Fruit fly (Drosophila melanogaster) whole organism, embryonic: ENCODE results near the gene CG43168.

Experiments used
- BEAF-32 ChIP-seq: fragments of 200-800 bp; sonication (Bioruptor generic); optimal IDR thresholded peaks from 3 replicates; lab custom pipeline; 2017; ENCODE audit warnings: missing biosample characterization, missing genetic modification characterization, mild to moderate bottlenecking, moderate library complexity, missing genetic modification reagents
- CG11456 ChIP-seq: fragments of 200-800 bp; sonication (Bioruptor generic); IDR thresholded peaks from 3 replicates; pipeline ENCODE4 v1.3.6; 2022; ENCODE audit warnings: missing biosample characterization, missing genetic modification characterization
- CG12219 ChIP-seq: fragments of 200-800 bp; sonication (Bioruptor generic); optimal IDR thresholded peaks from 3 replicates; lab custom pipeline; 2018; ENCODE audit warnings: missing biosample characterization, mild to moderate bottlenecking, missing genetic modification characterization
- CG12236 ChIP-seq: fragments of 200-800 bp; sonication (Bioruptor generic); optimal IDR thresholded peaks from 2 replicates; lab custom pipeline; 2016; ENCODE audit warnings: missing biosample characterization, missing genetic modification characterization
- CG13296 ChIP-seq: fragments of 200-800 bp; sonication (Bioruptor generic); optimal IDR thresholded peaks from 3 replicates; lab custom pipeline; 2018; ENCODE audit warnings: missing biosample characterization, mild to moderate bottlenecking, missing genetic modification characterization
- CG15479 ChIP-seq: fragments of 200-800 bp; sonication (Bioruptor generic); optimal IDR thresholded peaks from 3 replicates; lab custom pipeline; 2019; ENCODE audit warnings: missing biosample characterization, mild to moderate bottlenecking, missing genetic modification characterization, moderate library complexity
- CG1603 ChIP-seq: fragments of 200-800 bp; sonication (Bioruptor generic); optimal IDR thresholded peaks from 2 replicates; lab custom pipeline; 2019; ENCODE audit warnings: missing biosample characterization, mild to moderate bottlenecking, missing genetic modification characterization, moderate library complexity
- CG16779 ChIP-seq: fragments of 200-800 bp; sonication (Bioruptor generic); IDR thresholded peaks from 2 replicates; pipeline ENCODE4 v1.3.6; 2022; ENCODE audit warnings: missing biosample characterization, missing genetic modification characterization
- CG17359 ChIP-seq: fragments of 200-800 bp; sonication (Bioruptor generic); optimal IDR thresholded peaks from 3 replicates; lab custom pipeline; 2018; ENCODE audit warnings: missing biosample characterization, mild to moderate bottlenecking, missing genetic modification characterization, moderate library complexity
- CG17802 ChIP-seq: fragments of 200-800 bp; sonication (Bioruptor generic); optimal IDR thresholded peaks from 2 replicates; lab custom pipeline; 2018; ENCODE audit warnings: missing biosample characterization, mild to moderate bottlenecking, missing genetic modification characterization, moderate library complexity
- CG2116 ChIP-seq: fragments of 200-800 bp; sonication (Bioruptor generic); optimal IDR thresholded peaks from 3 replicates; lab custom pipeline; 2018; ENCODE audit warnings: missing biosample characterization, mild to moderate bottlenecking, missing genetic modification characterization
- CG32772 ChIP-seq: fragments of 200-800 bp; sonication (Bioruptor generic); IDR thresholded peaks from 2 replicates; pipeline ENCODE4 v1.3.6; 2022; ENCODE audit warnings: missing biosample characterization, missing genetic modification characterization
- CG3726 ChIP-seq: fragments of 200-800 bp; sonication (Bioruptor generic); IDR thresholded peaks from 3 replicates; pipeline ENCODE4, ENCODE4 v1.3.6; 2022; ENCODE audit warnings: missing biosample characterization, missing genetic modification characterization
- CG4730 ChIP-seq: fragments of 200-800 bp; sonication (Bioruptor generic); IDR thresholded peaks from 2 replicates; pipeline ENCODE4 v1.3.6; 2022; ENCODE audit warnings: missing biosample characterization, missing genetic modification characterization
- CG9932 ChIP-seq: fragments of 200-800 bp; sonication (Bioruptor generic); IDR thresholded peaks from 2 replicates; pipeline ENCODE4 v1.3.6; 2022; ENCODE audit warnings: missing biosample characterization, missing genetic modification characterization
- Dref ChIP-seq: fragments of 200-800 bp; sonication (Bioruptor generic); IDR thresholded peaks from 2 replicates; pipeline ENCODE4 v1.3.6; 2022; ENCODE audit warnings: missing biosample characterization, missing genetic modification characterization
- Fer3 ChIP-seq: fragments of 200-800 bp; sonication (Bioruptor generic); optimal IDR thresholded peaks from 2 replicates; lab custom pipeline; 2018; ENCODE audit warnings: missing biosample characterization, mild to moderate bottlenecking, missing genetic modification characterization, moderate library complexity
- Gug ChIP-seq: fragments of 200-800 bp; sonication (Bioruptor generic); IDR thresholded peaks from 4 replicates; pipeline ENCODE4 v1.3.6; 2022; ENCODE audit warnings: missing biosample characterization, missing genetic modification characterization
- Lpt ChIP-seq: fragments of >200 bp; optimal IDR thresholded peaks from 2 replicates; lab custom pipeline; 2018; ENCODE audit warnings: missing biosample characterization, missing genetic modification characterization
- Ravus ChIP-seq: fragments of 200-800 bp; sonication (Bioruptor generic); IDR thresholded peaks from 2 replicates; pipeline ENCODE4 v1.3.6; 2022; ENCODE audit warnings: missing biosample characterization, missing genetic modification characterization
- Side ChIP-seq: fragments of 200-800 bp; sonication (Bioruptor generic); optimal IDR thresholded peaks from 2 replicates; lab custom pipeline; 2016; ENCODE audit warnings: missing biosample characterization, missing genetic modification characterization
- Sry-δ ChIP-seq: fragments of 200-800 bp; sonication (Bioruptor generic); optimal IDR thresholded peaks from 2 replicates; lab custom pipeline; 2016; ENCODE audit warnings: missing biosample characterization, missing genetic modification characterization
- ap ChIP-seq: fragments of 200-800 bp; sonication (Bioruptor generic); IDR thresholded peaks from 2 replicates; pipeline ENCODE4 v1.3.6; 2022; ENCODE audit warnings: missing biosample characterization, missing genetic modification characterization
- bsh ChIP-seq, 2 experiments: fragments of 200-800 bp; sonication (Bioruptor generic); optimal IDR thresholded peaks; 2 replicates each; lab custom pipeline; 2017 to 2018; ENCODE audit warnings: mild to moderate bottlenecking in 2 of 2, missing biosample characterization in 2 of 2, missing genetic modification characterization in 2 of 2, moderate library complexity in 1 of 2
- btn ChIP-seq: fragments of 200-800 bp; sonication (Bioruptor generic); optimal IDR thresholded peaks from 2 replicates; lab custom pipeline; 2016; ENCODE audit warnings: missing biosample characterization, missing genetic modification characterization
- cad ChIP-seq: fragments of >200 bp; optimal IDR thresholded peaks from 2 replicates; lab custom pipeline; 2017; ENCODE audit warnings: missing biosample characterization, missing genetic modification characterization
- caup ChIP-seq: fragments of 200-800 bp; sonication (Bioruptor generic); optimal IDR thresholded peaks from 3 replicates; lab custom pipeline; 2017; ENCODE audit warnings: missing biosample characterization, mild to moderate bottlenecking, missing genetic modification characterization, moderate library complexity; ENCODE audit not compliant: severe bottlenecking
- exex ChIP-seq: fragments of 200-800 bp; sonication (Bioruptor generic); optimal IDR thresholded peaks from 4 replicates; lab custom pipeline; 2018; ENCODE audit warnings: missing biosample characterization, mild to moderate bottlenecking, missing genetic modification characterization, moderate library complexity
- gcm2 ChIP-seq: fragments of 200-800 bp; sonication (Bioruptor generic); optimal IDR thresholded peaks from 2 replicates; lab custom pipeline; 2016; ENCODE audit warnings: missing biosample characterization, missing genetic modification characterization
- grau ChIP-seq: fragments of 200-800 bp; optimal IDR thresholded peaks from 3 replicates; lab custom pipeline; 2019; ENCODE audit warnings: missing biosample characterization, mild to moderate bottlenecking, missing genetic modification characterization, moderate library complexity
- grn ChIP-seq: fragments of 200-800 bp; sonication (Bioruptor generic); optimal IDR thresholded peaks from 3 replicates; lab custom pipeline; 2017; ENCODE audit warnings: missing biosample characterization, missing genetic modification characterization
- her ChIP-seq: fragments of 200-800 bp; sonication (Bioruptor generic); optimal IDR thresholded peaks from 2 replicates; lab custom pipeline; 2016; ENCODE audit warnings: missing biosample characterization, missing genetic modification characterization
- ind ChIP-seq: fragments of 200-800 bp; sonication (Bioruptor generic); optimal IDR thresholded peaks from 3 replicates; lab custom pipeline; 2016; ENCODE audit warnings: missing biosample characterization, missing genetic modification characterization
- kni ChIP-seq: fragments of 200-800 bp; sonication (Bioruptor generic); optimal IDR thresholded peaks from 3 replicates; lab custom pipeline; 2017; ENCODE audit warnings: mild to moderate bottlenecking, missing biosample characterization, missing genetic modification reagents, missing genetic modification characterization
- mirr ChIP-seq: fragments of 200-800 bp; sonication (Bioruptor generic); optimal IDR thresholded peaks from 3 replicates; lab custom pipeline; 2018; ENCODE audit warnings: missing biosample characterization, mild to moderate bottlenecking, missing genetic modification characterization
- pan ChIP-seq, 4 experiments: fragments of >200 bp in 3 of 4; fragments of 200-800 bp in 1 of 4; sonication (Bioruptor generic) in 1 of 4; optimal IDR thresholded peaks in 3 of 4; IDR thresholded peaks in 1 of 4; 2 replicates each; pipeline versions ENCODE4 v1.3.6 to Lab custom; 2017 to 2022; ENCODE audit warnings: missing biosample characterization in 2 of 4, missing genetic modification characterization in 2 of 4, mixed read lengths in 1 of 4
- pita ChIP-seq: fragments of 200-800 bp; sonication (Bioruptor generic); optimal IDR thresholded peaks from 2 replicates; lab custom pipeline; 2017; ENCODE audit warnings: missing biosample characterization, mild to moderate bottlenecking, missing genetic modification characterization
- row ChIP-seq: fragments of 200-800 bp; sonication (Bioruptor generic); IDR thresholded peaks from 3 replicates; pipeline ENCODE4 v1.3.6; 2022; ENCODE audit warnings: missing biosample characterization, missing genetic modification characterization
- scrt ChIP-seq: fragments of 200-800 bp; sonication (Bioruptor generic); optimal IDR thresholded peaks from 2 replicates; lab custom pipeline; 2018; ENCODE audit warnings: missing biosample characterization, mild to moderate bottlenecking, missing genetic modification characterization, moderate library complexity
- slbo ChIP-seq: fragments of 200-800 bp; sonication (Bioruptor generic); IDR thresholded peaks from 2 replicates; pipeline ENCODE4 v1.3.6; 2022; ENCODE audit warnings: missing biosample characterization, missing genetic modification characterization
- stwl ChIP-seq: fragments of 200-800 bp; sonication (Bioruptor generic); optimal IDR thresholded peaks from 3 replicates; lab custom pipeline; 2018; ENCODE audit warnings: missing biosample characterization, mild to moderate bottlenecking, missing genetic modification characterization, moderate library complexity
- tll ChIP-seq, 2 experiments: fragments of 200-800 bp in 1 of 2; fragments of >200 bp in 1 of 2; sonication (Bioruptor generic) in 1 of 2; optimal IDR thresholded peaks; 2 replicates each; lab custom pipeline; 2017 to 2019; ENCODE audit warnings: missing biosample characterization in 2 of 2, missing genetic modification characterization in 2 of 2, mild to moderate bottlenecking in 1 of 2, moderate library complexity in 1 of 2
- z ChIP-seq: fragments of 200-800 bp; sonication (Bioruptor generic); IDR thresholded peaks from 3 replicates; pipeline ENCODE4 v1.3.6; 2022; ENCODE audit warnings: missing biosample characterization, missing genetic modification characterization

The CG43168 gene

dm6 chr3L:6275487-6275886 lies at the start of gene CG43168:
Gene CG43168 (plus strand): TSS chr3L:6275787.
- TF ChIP-seq caup (GFP tag; lab: Kevin White, UChicago) (no peak), bsh (GFP tag; optimal IDR thresholded peaks at IDR 0.05; lab: Kevin White, UChicago) (no peak), Dref (GFP tag; lab: Robert Waterston, UW) (no peak), CG11456 (GFP tag; lab: Robert Waterston, UW) (no peak), CG32772 (GFP tag; lab: Robert Waterston, UW) (no peak), CG17802 (no peak), CG12236 (GFP tag; lab: Kevin White, UChicago) (no peak), cad (GFP tag; lab: Kevin White, UChicago) (no peak), Sry-δ (GFP tag; lab: Kevin White, UChicago) (no peak)

- TF ChIP-seq Fer3 (tag; lab: Kevin White, UChicago), result no peak
- TF ChIP-seq CG3726, result no peak
- no peak for TF ChIP-seq tll (GFP tag; optimal IDR thresholded peaks at IDR 0.05; lab: Kevin White, UChicago)
- no peak for TF ChIP-seq BEAF-32 (GFP tag; lab: Kevin White, UChicago)
- no peak for TF ChIP-seq Dref (GFP tag; lab: Robert Waterston, UW)
- no peak for TF ChIP-seq ind
- TF ChIP-seq gcm2 (GFP tag; lab: Kevin White, UChicago), result no peak
Measured at dm6 chr3L:6232261-6232660, 43.3 kb upstream of the CG43168 start, which contains the start of gene CG13299. Gene CG13299 (minus strand): TSS chr3L:6232361.

dm6 chr3L:6233281-6233680 lies 42.3 kb upstream of the CG43168 start, which contains the start of gene BG642312:
Gene BG642312 (minus strand): TSS chr3L:6233381.
- TF ChIP-seq CG9932 (GFP tag; lab: Robert Waterston, UW) (no peak), z (GFP tag; lab: Robert Waterston, UW) (no peak), kni (GFP tag; lab: Kevin White, UChicago) (no peak), her (GFP tag; lab: Kevin White, UChicago) (no peak), Gug (no peak), CG2116 (GFP tag; lab: Kevin White, UChicago) (no peak), Side (GFP tag; lab: Kevin White, UChicago) (no peak), CG15479 (GFP tag; lab: Kevin White, UChicago) (no peak), slbo (GFP tag; lab: Robert Waterston, UW) (no peak), btn (GFP tag; lab: Kevin White, UChicago) (no peak), CG1603 (no peak), grau (tag; lab: Kevin White, UChicago) (no peak), CG16779 (GFP tag; lab: Robert Waterston, UW) (no peak), scrt (no peak), ind (no peak), pan (optimal IDR thresholded peaks at IDR 0.05; lab: Kevin White, UChicago) (no peak), pan (GFP tag; optimal IDR thresholded peaks at IDR 0.05 in 1 of 2, IDR thresholded peaks at IDR 0.05 in 1 of 2) (no peak), CG13296 (GFP tag; lab: Kevin White, UChicago) (no peak), Ravus (GFP tag; lab: Robert Waterston, UW) (no peak), CG4730 (GFP tag; lab: Robert Waterston, UW) (no peak), CG12219 (GFP tag; lab: Kevin White, UChicago) (no peak)
- TF ChIP-seq, all 482 proteins: peak for 0

dm6 chr3L:6234035-6234434 lies 41.6 kb upstream of the CG43168 start, which contains the start of gene CG42714:
Gene CG42714 (minus strand): TSS chr3L:6234056.
- no peak for TF ChIP-seq Lpt (GFP tag; lab: Kevin White, UChicago)
- peak; percentile 27 for TF ChIP-seq stwl
- peak; percentile 3 for TF ChIP-seq pita (GFP tag; lab: Kevin White, UChicago)
- TF ChIP-seq CG17359 (tag; lab: Kevin White, UChicago), result no peak
- TF ChIP-seq exex (tag; lab: Kevin White, UChicago), result peak; percentile 84
- peak; percentile 95 for TF ChIP-seq mirr (GFP tag; lab: Kevin White, UChicago)
- no peak for TF ChIP-seq ap (GFP tag; lab: Robert Waterston, UW)
- TF ChIP-seq row (GFP tag; lab: Robert Waterston, UW), result no peak
- TF ChIP-seq grn (GFP tag; lab: Kevin White, UChicago), result peak; percentile 44
- TF ChIP-seq, all 482 proteins: peak for 5
